Fruit fly (Drosophila melanogaster) whole organism, embryonic: ENCODE results near the gene Naa20A.

Experiments
- Atf6 ChIP-seq: fragments of 200-800 bp; sonication (Bioruptor generic); IDR thresholded peaks from 2 replicates; pipeline ENCODE4 v1.3.6; 2022; ENCODE audit warnings: missing biosample characterization, missing genetic modification characterization
- BEAF-32 ChIP-seq: fragments of 200-800 bp; sonication (Bioruptor generic); optimal IDR thresholded peaks from 3 replicates; lab custom pipeline; 2017; ENCODE audit warnings: missing biosample characterization, missing genetic modification characterization, mild to moderate bottlenecking, moderate library complexity, missing genetic modification reagents
- CG10565 ChIP-seq: fragments of 200-800 bp; sonication (Bioruptor generic); optimal IDR thresholded peaks from 3 replicates; lab custom pipeline; 2016; ENCODE audit warnings: missing biosample characterization, mild to moderate bottlenecking, missing genetic modification characterization
- CG10959 ChIP-seq: fragments of 200-800 bp; sonication (Bioruptor generic); IDR thresholded peaks from 2 replicates; pipeline ENCODE4 v1.3.6; 2022; ENCODE audit warnings: missing biosample characterization, missing genetic modification characterization
- CG11696 ChIP-seq: fragments of 200-800 bp; sonication (Bioruptor generic); IDR thresholded peaks from 2 replicates; pipeline ENCODE4 v1.3.6; 2022; ENCODE audit warnings: missing biosample characterization, missing genetic modification characterization
- CG12236 ChIP-seq: fragments of 200-800 bp; sonication (Bioruptor generic); optimal IDR thresholded peaks from 2 replicates; lab custom pipeline; 2016; ENCODE audit warnings: missing biosample characterization, missing genetic modification characterization
- CG13624 ChIP-seq: fragments of 200-800 bp; sonication (Bioruptor generic); optimal IDR thresholded peaks from 2 replicates; lab custom pipeline; 2016; ENCODE audit warnings: missing biosample characterization, missing genetic modification characterization
- CG17328 ChIP-seq: fragments of 200-800 bp; sonication (Bioruptor generic); IDR thresholded peaks from 2 replicates; pipeline ENCODE4 v1.3.6; 2022; ENCODE audit warnings: missing biosample characterization, missing genetic modification characterization
- CG17361 ChIP-seq: fragments of 200-800 bp; sonication (Bioruptor generic); IDR thresholded peaks from 3 replicates; pipeline ENCODE4 v1.3.6; 2022; ENCODE audit warnings: missing biosample characterization, missing genetic modification characterization
- CG2202 ChIP-seq: fragments of 200-800 bp; sonication (Bioruptor generic); optimal IDR thresholded peaks from 2 replicates; lab custom pipeline; 2018; ENCODE audit warnings: missing biosample characterization, mild to moderate bottlenecking, missing genetic modification characterization
- CG3065 ChIP-seq: fragments of 200-800 bp; sonication (Bioruptor generic); optimal IDR thresholded peaks from 2 replicates; lab custom pipeline; 2016; ENCODE audit warnings: missing biosample characterization, missing genetic modification characterization
- CG31388 ChIP-seq: fragments of 200-800 bp; sonication (Bioruptor generic); optimal IDR thresholded peaks from 2 replicates; lab custom pipeline; 2016; ENCODE audit warnings: missing biosample characterization, missing genetic modification characterization
- CG32767 ChIP-seq: fragments of 200-800 bp; sonication (Bioruptor generic); IDR thresholded peaks from 2 replicates; pipeline ENCODE4 v1.3.6; 2022; ENCODE audit warnings: missing biosample characterization, missing genetic modification characterization
- CG3995 ChIP-seq: fragments of 200-800 bp; sonication (Bioruptor generic); optimal IDR thresholded peaks from 3 replicates; lab custom pipeline; 2016; ENCODE audit warnings: missing biosample characterization, missing genetic modification characterization
- CG4282 ChIP-seq: fragments of 200-800 bp; sonication (Bioruptor generic); optimal IDR thresholded peaks from 2 replicates; lab custom pipeline; 2016; ENCODE audit warnings: missing biosample characterization, missing genetic modification characterization
- CG4360 ChIP-seq: fragments of 200-800 bp; sonication (Bioruptor generic); IDR thresholded peaks from 2 replicates; pipeline ENCODE4 v1.3.6; 2022; ENCODE audit warnings: missing biosample characterization, missing genetic modification characterization
- CG4617 ChIP-seq: fragments of 200-800 bp; sonication (Bioruptor generic); optimal IDR thresholded peaks from 3 replicates; lab custom pipeline; 2016; ENCODE audit warnings: missing biosample characterization, missing genetic modification characterization, borderline replicate concordance
- CG6254 ChIP-seq: fragments of 200-800 bp; sonication (Bioruptor generic); optimal IDR thresholded peaks from 3 replicates; lab custom pipeline; 2017; ENCODE audit warnings: mild to moderate bottlenecking, missing biosample characterization, missing genetic modification reagents, missing genetic modification characterization
- CG6689 ChIP-seq: fragments of 200-800 bp; sonication (Bioruptor generic); IDR thresholded peaks from 2 replicates; pipeline ENCODE4 v1.3.6; 2022; ENCODE audit warnings: missing biosample characterization, missing genetic modification characterization
- CG7963 ChIP-seq: fragments of 200-800 bp; sonication (Bioruptor generic); IDR thresholded peaks from 3 replicates; pipeline ENCODE4 v1.3.6; 2022; ENCODE audit warnings: missing biosample characterization, missing genetic modification characterization; ENCODE audit not compliant: partially characterized antibody
- CG8924 ChIP-seq: fragments of 200-800 bp; optimal IDR thresholded peaks from 3 replicates; lab custom pipeline; 2019; ENCODE audit warnings: missing biosample characterization, mild to moderate bottlenecking, missing genetic modification characterization, moderate library complexity
- CHES-1-like ChIP-seq: fragments of 200-800 bp; sonication (Bioruptor generic); optimal IDR thresholded peaks from 2 replicates; lab custom pipeline; 2016; ENCODE audit warnings: missing biosample characterization, missing genetic modification characterization
- CTCF ChIP-seq: fragments of 200-800 bp; sonication (Bioruptor generic); optimal IDR thresholded peaks from 2 replicates; lab custom pipeline; 2017; ENCODE audit warnings: missing biosample characterization, mild to moderate bottlenecking, missing genetic modification characterization, moderate library complexity
- E2f2 ChIP-seq: fragments of 200-800 bp; sonication (Bioruptor generic); IDR thresholded peaks from 2 replicates; pipeline ENCODE4 v1.3.6; 2022; ENCODE audit warnings: missing biosample characterization, missing genetic modification characterization
- HLH4C ChIP-seq: fragments of 200-800 bp; sonication (Bioruptor generic); IDR thresholded peaks from 3 replicates; pipeline ENCODE4 v1.3.6; 2022; ENCODE audit warnings: missing biosample characterization, missing genetic modification characterization; ENCODE audit not compliant: partially characterized antibody
- Med ChIP-seq: fragments of 200-800 bp; sonication (Bioruptor generic); peaks from one replicate; lab custom pipeline; 2016; ENCODE audit warnings: missing biosample characterization, missing genetic modification characterization, mild to moderate bottlenecking, inconsistent platforms, moderate library complexity
- NfI ChIP-seq: fragments of 200-800 bp; sonication (Bioruptor generic); optimal IDR thresholded peaks from 3 replicates; lab custom pipeline; 2018; ENCODE audit warnings: missing biosample characterization, mild to moderate bottlenecking, missing genetic modification characterization, moderate library complexity
- Rfx ChIP-seq: fragments of 200-800 bp; sonication (Bioruptor generic); IDR thresholded peaks from 2 replicates; pipeline ENCODE4 v1.3.6; 2022; ENCODE audit warnings: missing biosample characterization, missing genetic modification characterization
- Stat92E ChIP-seq, 3 experiments: fragments of >200 bp in 2 of 3; fragments of 200-800 bp in 1 of 3; sonication (Bioruptor generic) in 1 of 3; optimal IDR thresholded peaks; 2 replicates each; lab custom pipeline; 2017 to 2019; ENCODE audit warnings: missing biosample characterization in 3 of 3, missing genetic modification characterization in 3 of 3, mild to moderate bottlenecking in 1 of 3, moderate library complexity in 1 of 3
- Usf ChIP-seq: fragments of 200-800 bp; sonication (Bioruptor generic); optimal IDR thresholded peaks from 2 replicates; lab custom pipeline; 2017; ENCODE audit warnings: missing genotype, missing biosample characterization, missing genetic modification characterization
- Xrp1 ChIP-seq: fragments of 200-800 bp; sonication (Bioruptor generic); IDR thresholded peaks from 2 replicates; pipeline ENCODE4 v1.3.6; 2022; ENCODE audit warnings: missing biosample characterization, missing genetic modification characterization
- cas ChIP-seq: fragments of 200-800 bp; sonication (Bioruptor generic); IDR thresholded peaks from 2 replicates; pipeline ENCODE4 v1.3.6; 2022; ENCODE audit warnings: missing biosample characterization, missing genetic modification characterization
- chm ChIP-seq: fragments of 200-800 bp; sonication (Bioruptor generic); IDR thresholded peaks from 2 replicates; pipeline ENCODE4 v1.3.6; 2022; ENCODE audit warnings: missing biosample characterization, missing genetic modification characterization
- croc ChIP-seq: fragments of 200-800 bp; sonication (Bioruptor generic); conservative IDR thresholded peaks from 3 replicates; pipeline ENCODE4 v1.3.6; 2022; ENCODE audit warnings: missing biosample characterization, missing genetic modification characterization
- ewg ChIP-seq: fragments of 200-800 bp; sonication (Bioruptor generic); optimal IDR thresholded peaks from 3 replicates; lab custom pipeline; 2017; ENCODE audit warnings: mild to moderate bottlenecking, missing biosample characterization, missing genetic modification reagents, missing genetic modification characterization
- exex ChIP-seq: fragments of 200-800 bp; sonication (Bioruptor generic); optimal IDR thresholded peaks from 4 replicates; lab custom pipeline; 2018; ENCODE audit warnings: missing biosample characterization, mild to moderate bottlenecking, missing genetic modification characterization, moderate library complexity
- fu2 ChIP-seq: fragments of 200-800 bp; sonication (Bioruptor generic); optimal IDR thresholded peaks from 2 replicates; lab custom pipeline; 2016; ENCODE audit warnings: missing biosample characterization, missing genetic modification characterization
- gcm2 ChIP-seq: fragments of 200-800 bp; sonication (Bioruptor generic); optimal IDR thresholded peaks from 2 replicates; lab custom pipeline; 2016; ENCODE audit warnings: missing biosample characterization, missing genetic modification characterization
- gro ChIP-seq: fragments of 200-800 bp; sonication (Bioruptor generic); optimal IDR thresholded peaks from 2 replicates; lab custom pipeline; 2016; ENCODE audit warnings: missing biosample characterization, missing genetic modification characterization
- ind ChIP-seq: fragments of 200-800 bp; sonication (Bioruptor generic); optimal IDR thresholded peaks from 3 replicates; lab custom pipeline; 2016; ENCODE audit warnings: missing biosample characterization, missing genetic modification characterization
- nau ChIP-seq: fragments of 200-800 bp; sonication (Bioruptor generic); optimal IDR thresholded peaks from 3 replicates; lab custom pipeline; 2017; ENCODE audit warnings: missing biosample characterization, mild to moderate bottlenecking, missing genetic modification characterization, missing genetic modification reagents
- oc ChIP-seq: fragments of 200-800 bp; sonication (Bioruptor generic); optimal IDR thresholded peaks from 2 replicates; lab custom pipeline; 2018; ENCODE audit warnings: missing biosample characterization, mild to moderate bottlenecking, missing genetic modification characterization, moderate library complexity
- sens ChIP-seq: fragments of 200-800 bp; sonication (Bioruptor generic); peaks from one replicate; lab custom pipeline; 2016; ENCODE audit warnings: missing biosample characterization, missing genetic modification characterization
- sim ChIP-seq: fragments of 200-800 bp; sonication (Bioruptor generic); IDR thresholded peaks from 2 replicates; pipeline ENCODE4 v1.3.6; 2022; ENCODE audit warnings: missing biosample characterization, missing genetic modification characterization
- slou ChIP-seq: fragments of 200-800 bp; sonication (Bioruptor generic); optimal IDR thresholded peaks from 3 replicates; lab custom pipeline; 2016; ENCODE audit warnings: missing biosample characterization, missing genetic modification characterization
- tap ChIP-seq: fragments of 200-800 bp; optimal IDR thresholded peaks from 3 replicates; lab custom pipeline; 2019; ENCODE audit warnings: missing biosample characterization, mild to moderate bottlenecking, missing genetic modification characterization, moderate library complexity
- tll ChIP-seq, 2 experiments: fragments of 200-800 bp in 1 of 2; fragments of >200 bp in 1 of 2; sonication (Bioruptor generic) in 1 of 2; optimal IDR thresholded peaks; 2 replicates each; lab custom pipeline; 2017 to 2019; ENCODE audit warnings: missing biosample characterization in 2 of 2, missing genetic modification characterization in 2 of 2, mild to moderate bottlenecking in 1 of 2, moderate library complexity in 1 of 2
- tna ChIP-seq: fragments of 200-800 bp; sonication (Bioruptor generic); IDR thresholded peaks from 2 replicates; pipeline ENCODE4 v1.3.6; 2022; ENCODE audit warnings: missing biosample characterization, missing genetic modification characterization; ENCODE audit not compliant: partially characterized antibody
- wek ChIP-seq: fragments of 200-800 bp; sonication (Bioruptor generic); optimal IDR thresholded peaks from 3 replicates; lab custom pipeline; 2018; ENCODE audit warnings: missing biosample characterization, mild to moderate bottlenecking, missing genetic modification characterization, moderate library complexity
- yki ChIP-seq: fragments of >200 bp; optimal IDR thresholded peaks from 3 replicates; lab custom pipeline; 2018
- zen2 ChIP-seq: fragments of 200-800 bp; sonication (Bioruptor generic); IDR thresholded peaks from 3 replicates; pipeline ENCODE4 v1.3.6; 2022; ENCODE audit warnings: missing biosample characterization, missing genetic modification characterization; ENCODE audit not compliant: partially characterized antibody
- zfh1 ChIP-seq: fragments of 200-800 bp; sonication (Bioruptor generic); IDR thresholded peaks from 3 replicates; pipeline ENCODE4 v1.3.6; 2022; ENCODE audit warnings: missing biosample characterization, missing genetic modification characterization

Gene Naa20A

DNA sequence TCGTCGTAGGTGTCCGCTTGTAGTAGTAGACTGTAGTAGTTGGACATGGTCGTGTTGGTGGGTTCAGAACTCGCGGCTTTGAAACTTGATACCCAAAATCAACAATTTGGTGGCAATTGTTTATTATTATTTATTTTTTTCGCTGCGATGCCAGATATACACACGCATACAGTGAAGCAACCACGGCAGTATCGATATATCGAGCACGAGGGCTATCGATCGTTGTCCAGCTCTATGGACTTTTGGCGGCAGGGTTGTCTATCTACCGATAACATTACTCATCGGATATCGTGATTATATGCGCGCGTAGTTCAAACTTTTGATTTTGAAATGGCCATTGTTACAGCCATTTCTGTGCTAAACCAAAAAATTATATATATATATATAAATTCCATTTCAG, 21.2 kb downstream of the Naa20A start, which contains the start of gene CG14220 (continued):
- no peak for TF ChIP-seq CG4282
- no peak for TF ChIP-seq CG17361 (GFP tag; lab: Robert Waterston, UW)
- TF ChIP-seq CG13624 (GFP tag; lab: Kevin White, UChicago): peak; percentile 7
- TF ChIP-seq CG10565 (GFP tag; lab: Kevin White, UChicago): no peak
- TF ChIP-seq nau: no peak
- no peak for TF ChIP-seq CTCF
- TF ChIP-seq exex: peak; percentile 6
- 0 out of 3 replicates have a peak, but pooled peaks have one; percentile 16 for TF ChIP-seq zfh1
- no peak for TF ChIP-seq CG10959 (GFP tag; lab: Robert Waterston, UW)
- no peak for TF ChIP-seq wek (GFP tag; lab: Kevin White, UChicago)
- peak; percentile 22 for TF ChIP-seq CG8924
- TF ChIP-seq zen2 (GFP tag; lab: Robert Waterston, UW): peak; percentile 91
- no peak for TF ChIP-seq CG12236 (GFP tag; lab: Kevin White, UChicago)
- TF ChIP-seq CG4360 (GFP tag; lab: Robert Waterston, UW): no peak
- TF ChIP-seq CG17328: no peak
- no peak for TF ChIP-seq chm (GFP tag; lab: Robert Waterston, UW)
- TF ChIP-seq CG11696 (GFP tag; lab: Robert Waterston, UW): no peak
- no peak for TF ChIP-seq yki (lab: Kevin White, UChicago)
- peak; percentile 7; the same call in 1 of the 2 replicates for TF ChIP-seq Rfx (GFP tag; lab: Robert Waterston, UW)
- TF ChIP-seq oc (tag; lab: Kevin White, UChicago): no peak
- peak; percentile 87 for TF ChIP-seq Med
- no peak for TF ChIP-seq CG31388 (GFP tag; lab: Kevin White, UChicago)
- peak; percentile 92 for TF ChIP-seq E2f2
- TF ChIP-seq tll (GFP tag; optimal IDR thresholded peaks at IDR 0.05; lab: Kevin White, UChicago): no peak
- no peak for TF ChIP-seq Atf6 (GFP tag; lab: Robert Waterston, UW)
- peak; percentile 43 for TF ChIP-seq CG4617 (GFP tag; lab: Kevin White, UChicago)
- no peak for TF ChIP-seq slou
- TF ChIP-seq croc (GFP tag; lab: Robert Waterston, UW): no peak
- TF ChIP-seq gro (GFP tag; lab: Kevin White, UChicago): peak; percentile 11
- no peak for TF ChIP-seq Usf (GFP tag; lab: Kevin White, UChicago)
- TF ChIP-seq tap (tag; lab: Kevin White, UChicago): no peak
- TF ChIP-seq ind (GFP tag; lab: Kevin White, UChicago): no peak
- TF ChIP-seq sim (GFP tag; lab: Robert Waterston, UW): no peak
- no peak for TF ChIP-seq NfI (GFP tag; lab: Kevin White, UChicago)
- TF ChIP-seq CG2202: no peak
- TF ChIP-seq ewg (GFP tag; lab: Kevin White, UChicago): no peak
- peak; percentile 70 for TF ChIP-seq sens (GFP tag; lab: Kevin White, UChicago)
- TF ChIP-seq cas: no peak
- TF ChIP-seq CHES-1-like (GFP tag; lab: Kevin White, UChicago): peak; percentile 10
- no peak for TF ChIP-seq CG3065 (GFP tag; lab: Kevin White, UChicago)
- TF ChIP-seq gcm2 (GFP tag; lab: Kevin White, UChicago): no peak
- TF ChIP-seq Stat92E (GFP tag; optimal IDR thresholded peaks at IDR 0.05; lab: Kevin White, UChicago): peak in 1 of 3 experiments; percentile 46
- TF ChIP-seq BEAF-32 (GFP tag; lab: Kevin White, UChicago): peak; percentile 90
- TF ChIP-seq CG6254 (GFP tag; lab: Kevin White, UChicago): no peak
- TF ChIP-seq CG6689 (GFP tag; lab: Robert Waterston, UW): no peak
- TF ChIP-seq CG7963 (GFP tag; lab: Robert Waterston, UW): peak; percentile 94
- peak; percentile 96 for TF ChIP-seq HLH4C (GFP tag; lab: Robert Waterston, UW)
- peak; percentile 94 for TF ChIP-seq tna (GFP tag; lab: Robert Waterston, UW)
- TF ChIP-seq Xrp1 (GFP tag; lab: Robert Waterston, UW): 0 out of 2 replicates have a peak, but pooled peaks have one; percentile 13
- peak; percentile 22 for TF ChIP-seq CG3995 (GFP tag; lab: Kevin White, UChicago)
- peak; percentile 45; the same call in 1 of the 2 replicates for TF ChIP-seq CG32767 (GFP tag; lab: Robert Waterston, UW)
- no peak for TF ChIP-seq fu2 (GFP tag; lab: Kevin White, UChicago)
